Fruit fly (Drosophila melanogaster) whole organism, embryonic: ENCODE measurements around the gene kud.
A peak's percentile ranks its signal among the peaks of the same experiment; 100 is the strongest.

Experiments
- B-H2 ChIP-seq: fragments of 200-800 bp; sonication (Bioruptor generic); optimal IDR thresholded peaks from 2 replicates; lab custom pipeline; 2018; ENCODE audit warnings: missing biosample characterization, mild to moderate bottlenecking, missing genetic modification characterization
- CG11696 ChIP-seq: fragments of 200-800 bp; sonication (Bioruptor generic); IDR thresholded peaks from 2 replicates; pipeline ENCODE4 v1.3.6; 2022; ENCODE audit warnings: missing biosample characterization, missing genetic modification characterization
- CG12659 ChIP-seq: fragments of 200-800 bp; sonication (Bioruptor generic); optimal IDR thresholded peaks from 3 replicates; lab custom pipeline; 2017; ENCODE audit warnings: mild to moderate bottlenecking, missing biosample characterization, missing genetic modification reagents, missing genetic modification characterization
- CG12769 ChIP-seq: fragments of 200-800 bp; sonication (Bioruptor generic); optimal IDR thresholded peaks from 2 replicates; lab custom pipeline; 2019; ENCODE audit warnings: missing biosample characterization, mild to moderate bottlenecking, missing genetic modification characterization, moderate library complexity
- CG14860 ChIP-seq: fragments of 200-800 bp; sonication (Bioruptor generic); IDR thresholded peaks from 3 replicates; pipeline ENCODE4 v1.3.6; 2022; ENCODE audit warnings: missing biosample characterization, missing genetic modification characterization; ENCODE audit not compliant: partially characterized antibody
- CG15269 ChIP-seq: fragments of 200-800 bp; sonication (Bioruptor generic); optimal IDR thresholded peaks from 2 replicates; lab custom pipeline; 2018; ENCODE audit warnings: missing biosample characterization, mild to moderate bottlenecking, missing genetic modification characterization, moderate library complexity
- CG17385 ChIP-seq: fragments of 200-800 bp; sonication (Bioruptor generic); optimal IDR thresholded peaks from 3 replicates; lab custom pipeline; 2018; ENCODE audit warnings: missing biosample characterization, mild to moderate bottlenecking, missing genetic modification characterization
- CG2129 ChIP-seq: fragments of 200-800 bp; sonication (Bioruptor generic); IDR thresholded peaks from 2 replicates; pipeline ENCODE4 v1.3.6; 2022; ENCODE audit warnings: missing biosample characterization, missing genetic modification characterization; ENCODE audit not compliant: partially characterized antibody
- CG3407 ChIP-seq: fragments of 200-800 bp; sonication (Bioruptor generic); optimal IDR thresholded peaks from 2 replicates; lab custom pipeline; 2018; ENCODE audit warnings: missing biosample characterization, mild to moderate bottlenecking, missing genetic modification characterization
- CG5180 ChIP-seq: fragments of 200-800 bp; sonication (Bioruptor generic); optimal IDR thresholded peaks from 3 replicates; lab custom pipeline; 2017; ENCODE audit warnings: missing biosample characterization, missing genetic modification characterization, mild to moderate bottlenecking, moderate library complexity, missing genetic modification reagents
- CG6791 ChIP-seq: fragments of 200-800 bp; sonication (Bioruptor generic); IDR thresholded peaks from 3 replicates; pipeline ENCODE4 v1.3.6; 2022; ENCODE audit warnings: missing biosample characterization, missing genetic modification characterization; ENCODE audit not compliant: partially characterized antibody
- CG7372 ChIP-seq: fragments of 200-800 bp; sonication (Bioruptor generic); IDR thresholded peaks from 2 replicates; pipeline ENCODE4 v1.3.6; 2022; ENCODE audit warnings: missing biosample characterization, missing genetic modification characterization
- CG7745 ChIP-seq: fragments of 200-800 bp; sonication (Bioruptor generic); optimal IDR thresholded peaks from 2 replicates; lab custom pipeline; 2018; ENCODE audit warnings: missing biosample characterization, mild to moderate bottlenecking, missing genetic modification characterization, moderate library complexity
- CG8478 ChIP-seq: fragments of >200 bp; optimal IDR thresholded peaks from 2 replicates; lab custom pipeline; 2018
- CG9727 ChIP-seq: fragments of 200-800 bp; sonication (Bioruptor generic); optimal IDR thresholded peaks from 3 replicates; lab custom pipeline; 2017; ENCODE audit warnings: missing biosample characterization, mild to moderate bottlenecking, missing genetic modification characterization
- CG9876 ChIP-seq: fragments of 200-800 bp; sonication (Bioruptor generic); optimal IDR thresholded peaks from 2 replicates; lab custom pipeline; 2016; ENCODE audit warnings: missing biosample characterization, missing genetic modification characterization
- CG9932 ChIP-seq: fragments of 200-800 bp; sonication (Bioruptor generic); IDR thresholded peaks from 2 replicates; pipeline ENCODE4 v1.3.6; 2022; ENCODE audit warnings: missing biosample characterization, missing genetic modification characterization
- Deaf1 ChIP-seq: fragments of 200-800 bp; optimal IDR thresholded peaks from 3 replicates; lab custom pipeline; 2019; ENCODE audit warnings: missing biosample characterization, mild to moderate bottlenecking, missing genetic modification characterization, moderate library complexity
- Dip3 ChIP-seq: fragments of 200-800 bp; sonication (Bioruptor generic); optimal IDR thresholded peaks from 3 replicates; lab custom pipeline; 2016; ENCODE audit warnings: missing biosample characterization, missing genetic modification characterization
- Ets65A ChIP-seq: fragments of 200-800 bp; sonication (Bioruptor generic); peaks from one replicate; lab custom pipeline; 2016; ENCODE audit warnings: missing biosample characterization, missing genetic modification characterization
- HHEX ChIP-seq: fragments of 200-800 bp; sonication (Bioruptor generic); optimal IDR thresholded peaks from 3 replicates; lab custom pipeline; 2017; ENCODE audit warnings: missing biosample characterization, mild to moderate bottlenecking, missing genetic modification characterization, missing genetic modification reagents
- HmgD ChIP-seq: fragments of 200-800 bp; sonication (Bioruptor generic); optimal IDR thresholded peaks from 3 replicates; lab custom pipeline; 2016; ENCODE audit warnings: missing biosample characterization, missing genetic modification characterization
- HmgZ ChIP-seq: fragments of 200-800 bp; sonication (Bioruptor generic); optimal IDR thresholded peaks from 2 replicates; lab custom pipeline; 2018; ENCODE audit warnings: missing biosample characterization, mild to moderate bottlenecking, missing genetic modification characterization
- Kr ChIP-seq: fragments of 200-800 bp; sonication (Bioruptor generic); optimal IDR thresholded peaks from 2 replicates; lab custom pipeline; 2017; ENCODE audit warnings: missing biosample characterization, mild to moderate bottlenecking, missing genetic modification characterization
- Lim3 ChIP-seq: fragments of 200-800 bp; sonication (Bioruptor generic); IDR thresholded peaks from 2 replicates; pipeline ENCODE4 v1.3.6; 2022; ENCODE audit warnings: missing biosample characterization, missing genetic modification characterization
- MBD-R2 ChIP-seq: fragments of 200-800 bp; sonication (Bioruptor generic); IDR thresholded peaks from 2 replicates; pipeline ENCODE4 v1.3.6; 2022; ENCODE audit warnings: missing biosample characterization, missing genetic modification characterization
- NC2β ChIP-seq: fragments of 200-800 bp; sonication (Bioruptor generic); optimal IDR thresholded peaks from 2 replicates; lab custom pipeline; 2016; ENCODE audit warnings: missing biosample characterization, missing genetic modification characterization
- Opbp ChIP-seq: fragments of 200-800 bp; sonication (Bioruptor generic); IDR thresholded peaks from 3 replicates; pipeline ENCODE4 v1.3.6; 2022; ENCODE audit warnings: missing biosample characterization, missing genetic modification characterization; ENCODE audit not compliant: partially characterized antibody
- PHDP ChIP-seq: fragments of 200-800 bp; sonication (Bioruptor generic); optimal IDR thresholded peaks from 3 replicates; lab custom pipeline; 2018; ENCODE audit warnings: missing biosample characterization, mild to moderate bottlenecking, missing genetic modification characterization, moderate library complexity
- Stat92E ChIP-seq, 3 experiments: fragments of >200 bp in 2 of 3; fragments of 200-800 bp in 1 of 3; sonication (Bioruptor generic) in 1 of 3; optimal IDR thresholded peaks; 2 replicates each; lab custom pipeline; 2017 to 2019; ENCODE audit warnings: missing biosample characterization in 3 of 3, missing genetic modification characterization in 3 of 3, mild to moderate bottlenecking in 1 of 3, moderate library complexity in 1 of 3
- TFAM ChIP-seq: fragments of 200-800 bp; sonication (Bioruptor generic); optimal IDR thresholded peaks from 2 replicates; lab custom pipeline; 2017; ENCODE audit warnings: missing biosample characterization, missing genetic modification characterization, inconsistent platforms
- Vsx1 ChIP-seq: fragments of 200-800 bp; sonication (Bioruptor generic); optimal IDR thresholded peaks from 2 replicates; lab custom pipeline; 2017; ENCODE audit warnings: missing biosample characterization, mild to moderate bottlenecking, missing genetic modification characterization, missing genetic modification reagents
- bsh ChIP-seq, 2 experiments: fragments of 200-800 bp; sonication (Bioruptor generic); optimal IDR thresholded peaks; 2 replicates each; lab custom pipeline; 2017 to 2018; ENCODE audit warnings: mild to moderate bottlenecking in 2 of 2, missing biosample characterization in 2 of 2, missing genetic modification characterization in 2 of 2, moderate library complexity in 1 of 2
- cad ChIP-seq: fragments of >200 bp; optimal IDR thresholded peaks from 2 replicates; lab custom pipeline; 2017; ENCODE audit warnings: missing biosample characterization, missing genetic modification characterization
- crol ChIP-seq: fragments of 200-800 bp; sonication (Bioruptor generic); IDR thresholded peaks from 2 replicates; pipeline ENCODE4 v1.3.6; 2022; ENCODE audit warnings: missing biosample characterization, missing genetic modification characterization
- danr ChIP-seq: fragments of 200-800 bp; sonication (Bioruptor generic); IDR thresholded peaks from 2 replicates; pipeline ENCODE4 v1.3.6; 2022; ENCODE audit warnings: missing biosample characterization, missing genetic modification characterization
- esg ChIP-seq: fragments of 200-800 bp; sonication (Bioruptor generic); conservative IDR thresholded peaks from 2 replicates; pipeline ENCODE4 v1.3.6; 2022; ENCODE audit warnings: missing biosample characterization, missing genetic modification characterization
- gcm2 ChIP-seq: fragments of 200-800 bp; sonication (Bioruptor generic); optimal IDR thresholded peaks from 2 replicates; lab custom pipeline; 2016; ENCODE audit warnings: missing biosample characterization, missing genetic modification characterization
- insv ChIP-seq, 2 experiments: fragments of 200-800 bp; sonication (Bioruptor generic); optimal IDR thresholded peaks; 3 replicates each; lab custom pipeline; 2016 to 2018; ENCODE audit warnings: missing biosample characterization in 2 of 2, missing genetic modification characterization in 2 of 2
- lab ChIP-seq: fragments of 200-800 bp; sonication (Bioruptor generic); optimal IDR thresholded peaks from 3 replicates; lab custom pipeline; 2017; ENCODE audit warnings: missing biosample characterization, missing genetic modification characterization, mild to moderate bottlenecking, moderate library complexity, missing genetic modification reagents
- lov ChIP-seq, 2 experiments: fragments of 200-800 bp in 1 of 2; fragments of >200 bp in 1 of 2; sonication (Bioruptor generic) in 1 of 2; IDR thresholded peaks in 1 of 2; optimal IDR thresholded peaks in 1 of 2; 2 replicates in 1 of 2; 3 replicates in 1 of 2; pipeline versions ENCODE4 v1.3.6 to Lab custom; 2017 to 2022; ENCODE audit warnings: missing biosample characterization in 1 of 2, missing genetic modification characterization in 1 of 2
- onecut ChIP-seq: fragments of 200-800 bp; sonication (Bioruptor generic); IDR thresholded peaks from 2 replicates; pipeline ENCODE4 v1.3.6; 2022; ENCODE audit warnings: missing biosample characterization, missing genetic modification characterization
- org-1 ChIP-seq: fragments of 200-800 bp; sonication (Bioruptor generic); optimal IDR thresholded peaks from 2 replicates; lab custom pipeline; 2017; ENCODE audit warnings: missing biosample characterization, missing genetic modification characterization
- otp ChIP-seq: fragments of 200-800 bp; sonication (Bioruptor generic); IDR thresholded peaks from 3 replicates; pipeline ENCODE4, ENCODE4 v1.3.6; 2022; ENCODE audit warnings: missing biosample characterization, missing genetic modification characterization
- salm ChIP-seq: fragments of 200-800 bp; sonication (Bioruptor generic); optimal IDR thresholded peaks from 2 replicates; lab custom pipeline; 2018; ENCODE audit warnings: missing biosample characterization, mild to moderate bottlenecking, missing genetic modification characterization
- sc ChIP-seq, 3 experiments: fragments of >200 bp in 2 of 3; fragments of 200-800 bp in 1 of 3; sonication (Bioruptor generic) in 1 of 3; optimal IDR thresholded peaks; 2 replicates in 2 of 3; 3 replicates in 1 of 3; lab custom pipeline; 2017; ENCODE audit warnings: mild to moderate bottlenecking in 1 of 3, missing biosample characterization in 1 of 3, missing genetic modification characterization in 1 of 3, missing genetic modification reagents in 1 of 3
- schlank ChIP-seq: fragments of 200-800 bp; sonication (Bioruptor generic); optimal IDR thresholded peaks from 2 replicates; lab custom pipeline; 2018; ENCODE audit warnings: missing biosample characterization, mild to moderate bottlenecking, missing genetic modification characterization
- sens-2 ChIP-seq: fragments of 200-800 bp; sonication (Bioruptor generic); IDR thresholded peaks from 2 replicates; pipeline ENCODE4 v1.3.6; 2022; ENCODE audit warnings: missing biosample characterization, missing genetic modification characterization
- stc ChIP-seq: fragments of 200-800 bp; sonication (Bioruptor generic); IDR thresholded peaks from 2 replicates; pipeline ENCODE4 v1.3.6; 2022; ENCODE audit warnings: missing biosample characterization, missing genetic modification characterization
- zfh1 ChIP-seq: fragments of 200-800 bp; sonication (Bioruptor generic); IDR thresholded peaks from 3 replicates; pipeline ENCODE4 v1.3.6; 2022; ENCODE audit warnings: missing biosample characterization, missing genetic modification characterization

Gene kud

DNA sequence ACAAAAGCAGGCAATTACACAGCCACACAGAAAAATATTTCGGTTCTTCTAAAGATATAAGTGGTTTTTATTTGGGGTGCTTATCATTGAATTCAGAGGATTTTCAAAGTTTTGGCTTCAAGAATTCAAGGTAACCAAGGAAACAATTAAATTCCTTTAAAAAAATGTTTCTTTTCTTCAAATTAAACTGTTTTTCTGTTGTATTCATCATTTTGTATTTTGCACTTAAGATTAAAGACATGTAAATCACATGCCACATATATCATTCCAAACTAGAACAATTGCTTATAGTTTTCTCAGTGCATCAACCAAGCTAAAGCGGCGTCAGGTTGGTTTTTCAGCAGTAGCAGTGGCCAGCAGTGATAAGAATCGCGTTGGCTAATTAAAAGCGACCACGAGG lies 4.3 kb downstream of the kud start (continued):
- TF ChIP-seq onecut (GFP tag; lab: Robert Waterston, UW) (no peak), CG9932 (GFP tag; lab: Robert Waterston, UW) (no peak), sc (optimal IDR thresholded peaks at IDR 0.05; lab: Kevin White, UChicago) (no peak), sc (GFP tag; optimal IDR thresholded peaks at IDR 0.05; lab: Kevin White, UChicago) (no peak), Kr (GFP tag; lab: Kevin White, UChicago) (no peak), CG11696 (GFP tag; lab: Robert Waterston, UW) (no peak), CG17385 (GFP tag; lab: Kevin White, UChicago) (no peak), HHEX (GFP tag; lab: Kevin White, UChicago) (peak; percentile 4), CG8478 (no peak), schlank (tag; lab: Kevin White, UChicago) (no peak), HmgD (GFP tag; lab: Kevin White, UChicago) (no peak), Lim3 (GFP tag; lab: Robert Waterston, UW) (no peak), CG12659 (GFP tag; lab: Kevin White, UChicago) (peak; percentile 41), otp (GFP tag; lab: Robert Waterston, UW) (no peak), NC2β (GFP tag; lab: Kevin White, UChicago) (no peak), Stat92E (GFP tag; optimal IDR thresholded peaks at IDR 0.05; lab: Kevin White, UChicago) (no peak), Dip3 (GFP tag; lab: Kevin White, UChicago) (no peak), CG9876 (GFP tag; lab: Kevin White, UChicago) (no peak), danr (GFP tag; lab: Robert Waterston, UW) (no peak), lab (GFP tag; lab: Kevin White, UChicago) (no peak), CG7372 (GFP tag; lab: Robert Waterston, UW) (no peak), org-1 (GFP tag; lab: Kevin White, UChicago) (no peak), CG7745 (tag; lab: Kevin White, UChicago) (no peak), CG14860 (GFP tag; lab: Robert Waterston, UW) (no peak), CG12769 (tag; lab: Kevin White, UChicago) (no peak), TFAM (GFP tag; lab: Kevin White, UChicago) (no peak), crol (no peak), lov (optimal IDR thresholded peaks at IDR 0.05; lab: Kevin White, UChicago) (no peak), lov (GFP tag; IDR thresholded peaks at IDR 0.05; lab: Robert Waterston, UW) (no peak), CG9727 (GFP tag; lab: Kevin White, UChicago) (no peak), zfh1 (GFP tag; lab: Robert Waterston, UW) (no peak), CG6791 (GFP tag; lab: Robert Waterston, UW) (no peak), insv (GFP tag; optimal IDR thresholded peaks at IDR 0.05; lab: Kevin White, UChicago) (no peak), B-H2 (GFP tag; lab: Kevin White, UChicago) (no peak), CG3407 (no peak), salm (tag; lab: Kevin White, UChicago) (no peak), sens-2 (GFP tag; lab: Robert Waterston, UW) (no peak), Vsx1 (GFP tag; lab: Kevin White, UChicago) (peak; percentile 78), cad (GFP tag; lab: Kevin White, UChicago) (no peak), CG15269 (tag; lab: Kevin White, UChicago) (peak; percentile 77), gcm2 (GFP tag; lab: Kevin White, UChicago) (no peak), stc (no peak), PHDP (tag; lab: Kevin White, UChicago) (peak; percentile 16), esg (GFP tag; lab: Robert Waterston, UW) (peak; percentile 57), HmgZ (tag; lab: Kevin White, UChicago) (no peak), CG5180 (GFP tag; lab: Kevin White, UChicago) (no peak), Deaf1 (tag; lab: Kevin White, UChicago) (no peak), CG2129 (GFP tag; lab: Robert Waterston, UW) (no peak), bsh (GFP tag; optimal IDR thresholded peaks at IDR 0.05; lab: Kevin White, UChicago) (no peak), MBD-R2 (GFP tag; lab: Robert Waterston, UW) (no peak), Opbp (GFP tag; lab: Robert Waterston, UW) (no peak), Ets65A (GFP tag; lab: Kevin White, UChicago) (peak; percentile 88)
